Worm (Caenorhabditis elegans) whole organism, mixed stage, embryonic: Measurements from ENCODE around the gene srw-19.

Experiments
- M03D4.4 ChIP-seq: sonication (generic microtip); optimal IDR thresholded peaks from 2 replicates; lab custom pipeline; 2017; ENCODE audit warnings: mild to moderate bottlenecking, missing genetic modification characterization, missing compliant biosample characterization
- bed-3 ChIP-seq: fragments of 200-800 bp; sonication (Bioruptor generic); optimal IDR thresholded peaks from 3 replicates; lab custom pipeline; 2018; ENCODE audit warnings: mild to moderate bottlenecking, missing genetic modification characterization, moderate library complexity, missing compliant biosample characterization
- blmp-1 ChIP-seq: fragments of 150-350 bp; optimal IDR thresholded peaks from 2 replicates; lab custom pipeline; 2014; ENCODE audit warnings: missing biosample characterization, missing genetic modification characterization
- ceh-39 ChIP-seq: fragments of 150-350 bp; optimal IDR thresholded peaks from 2 replicates; lab custom pipeline; 2014; ENCODE audit warnings: missing biosample characterization, missing genetic modification characterization
- ceh-43 ChIP-seq: fragments of 200-800 bp; sonication (Bioruptor generic); optimal IDR thresholded peaks from 2 replicates; lab custom pipeline; 2018; ENCODE audit warnings: mild to moderate bottlenecking, missing genetic modification characterization, moderate library complexity, missing compliant biosample characterization
- ces-1 ChIP-seq: fragments of 150-350 bp; optimal IDR thresholded peaks from 2 replicates; lab custom pipeline; 2014; ENCODE audit warnings: missing biosample characterization, missing genetic modification reagents, missing genetic modification characterization
- drap-1 ChIP-seq: fragments of 200-800 bp; sonication (Bioruptor generic); optimal IDR thresholded peaks from 3 replicates; lab custom pipeline; 2018; ENCODE audit warnings: mild to moderate bottlenecking, missing genetic modification characterization, missing compliant biosample characterization
- elt-1 ChIP-seq: sonication (generic microtip); optimal IDR thresholded peaks from 2 replicates; lab custom pipeline; 2017; ENCODE audit warnings: missing genetic modification characterization, mild to moderate bottlenecking, missing compliant biosample characterization, antibody characterized with exemption, moderate library complexity, borderline replicate concordance; ENCODE audit not compliant: insufficient read depth
- elt-3 ChIP-seq: fragments of 150-350 bp; optimal IDR thresholded peaks from 2 replicates; lab custom pipeline; 2014; ENCODE audit warnings: missing biosample characterization, missing genetic modification characterization
- flh-1 ChIP-seq: fragments of 200-800 bp; sonication (Bioruptor generic); optimal IDR thresholded peaks from 2 replicates; lab custom pipeline; 2018; ENCODE audit warnings: mild to moderate bottlenecking, missing genetic modification characterization, moderate library complexity, missing compliant biosample characterization
- ham-2 ChIP-seq: fragments of 200-800 bp; sonication (Bioruptor generic); optimal IDR thresholded peaks from 2 replicates; lab custom pipeline; 2018; ENCODE audit warnings: mild to moderate bottlenecking, missing genetic modification characterization, missing compliant biosample characterization
- hlh-1 ChIP-seq: fragments of 150-350 bp; optimal IDR thresholded peaks from 2 replicates; lab custom pipeline; 2014; ENCODE audit warnings: missing biosample characterization, missing genetic modification reagents, missing genetic modification characterization
- lin-13 ChIP-seq: fragments of 150-350 bp; optimal IDR thresholded peaks from 2 replicates; lab custom pipeline; 2014; ENCODE audit warnings: missing biosample characterization, missing genetic modification characterization
- lin-32 ChIP-seq: fragments of 200-800 bp; sonication (Bioruptor generic); optimal IDR thresholded peaks from 2 replicates; lab custom pipeline; 2018; ENCODE audit warnings: mild to moderate bottlenecking, missing genetic modification characterization, missing compliant biosample characterization
- lsy-2 ChIP-seq: fragments of 150-350 bp; optimal IDR thresholded peaks from 2 replicates; lab custom pipeline; 2014; ENCODE audit warnings: missing biosample characterization, missing genetic modification characterization
- mab-5 ChIP-seq: fragments of 150-350 bp; optimal IDR thresholded peaks from 2 replicates; lab custom pipeline; 2014; ENCODE audit warnings: missing biosample characterization, missing genetic modification characterization
- mep-1 ChIP-seq: fragments of 150-350 bp; optimal IDR thresholded peaks from 2 replicates; lab custom pipeline; 2017; ENCODE audit warnings: missing biosample characterization, missing genetic modification reagents, missing genetic modification characterization, inconsistent platforms
- mls-2 ChIP-seq: sonication (generic microtip); optimal IDR thresholded peaks from 2 replicates; lab custom pipeline; 2016; ENCODE audit warnings: mild to moderate bottlenecking, missing genetic modification characterization, moderate library complexity, missing compliant biosample characterization
- nhr-12 ChIP-seq: fragments of 150-350 bp; optimal IDR thresholded peaks from 2 replicates; lab custom pipeline; 2014; ENCODE audit warnings: missing biosample characterization, missing genetic modification characterization
- nhr-2 ChIP-seq: fragments of 150-350 bp; optimal IDR thresholded peaks from 2 replicates; lab custom pipeline; 2014; ENCODE audit warnings: missing biosample characterization, missing genetic modification characterization
- nhr-237 ChIP-seq: fragments of 150-350 bp; optimal IDR thresholded peaks from 2 replicates; lab custom pipeline; 2014; ENCODE audit warnings: missing biosample characterization, missing genetic modification characterization
- nhr-28 ChIP-seq: fragments of 150-350 bp; optimal IDR thresholded peaks from 2 replicates; lab custom pipeline; 2014; ENCODE audit warnings: missing biosample characterization, missing genetic modification characterization
- nhr-76 ChIP-seq: sonication (generic microtip); optimal IDR thresholded peaks from 2 replicates; lab custom pipeline; 2017; ENCODE audit warnings: missing biosample characterization, missing genetic modification characterization
- pha-4 ChIP-seq: fragments of 150-350 bp; optimal IDR thresholded peaks from 2 replicates; lab custom pipeline; 2018; ENCODE audit warnings: missing biosample characterization, missing genetic modification reagents, missing genetic modification characterization
- sem-2 ChIP-seq: fragments of 200-800 bp; sonication (Bioruptor generic); optimal IDR thresholded peaks from 2 replicates; lab custom pipeline; 2018; ENCODE audit warnings: mild to moderate bottlenecking, missing genetic modification characterization, missing compliant biosample characterization
- snpc-4 ChIP-seq: fragments of 150-350 bp; optimal IDR thresholded peaks from 2 replicates; lab custom pipeline; 2014; ENCODE audit warnings: missing biosample characterization, missing genetic modification characterization
- sptf-1 ChIP-seq: sonication (generic microtip); optimal IDR thresholded peaks from 2 replicates; lab custom pipeline; 2017; ENCODE audit warnings: mild to moderate bottlenecking, missing genetic modification characterization, moderate library complexity, missing compliant biosample characterization
- tbx-8 ChIP-seq: fragments of 200-800 bp; sonication (Bioruptor generic); optimal IDR thresholded peaks from 2 replicates; lab custom pipeline; 2018; ENCODE audit warnings: mild to moderate bottlenecking, missing genetic modification characterization, moderate library complexity, missing compliant biosample characterization
- unc-120 ChIP-seq: sonication (generic microtip); optimal IDR thresholded peaks from 2 replicates; lab custom pipeline; 2017; ENCODE audit warnings: missing genetic modification characterization, missing compliant biosample characterization; ENCODE audit not compliant: poor library complexity, severe bottlenecking
- unc-39 ChIP-seq: fragments of 150-350 bp; optimal IDR thresholded peaks from 2 replicates; lab custom pipeline; 2014; ENCODE audit warnings: missing biosample characterization, missing genetic modification characterization
- unc-62 ChIP-seq: fragments of 150-350 bp; optimal IDR thresholded peaks from 2 replicates; lab custom pipeline; 2014; ENCODE audit warnings: missing biosample characterization, missing genetic modification reagents, missing genetic modification characterization
- zip-8 ChIP-seq: fragments of 150-350 bp; optimal IDR thresholded peaks from 2 replicates; lab custom pipeline; 2014; ENCODE audit warnings: missing biosample characterization, missing genetic modification characterization
- ztf-11 ChIP-seq: fragments of 150-350 bp; optimal IDR thresholded peaks from 2 replicates; lab custom pipeline; 2014; ENCODE audit warnings: missing biosample characterization, missing genetic modification characterization

Gene srw-19

DNA sequence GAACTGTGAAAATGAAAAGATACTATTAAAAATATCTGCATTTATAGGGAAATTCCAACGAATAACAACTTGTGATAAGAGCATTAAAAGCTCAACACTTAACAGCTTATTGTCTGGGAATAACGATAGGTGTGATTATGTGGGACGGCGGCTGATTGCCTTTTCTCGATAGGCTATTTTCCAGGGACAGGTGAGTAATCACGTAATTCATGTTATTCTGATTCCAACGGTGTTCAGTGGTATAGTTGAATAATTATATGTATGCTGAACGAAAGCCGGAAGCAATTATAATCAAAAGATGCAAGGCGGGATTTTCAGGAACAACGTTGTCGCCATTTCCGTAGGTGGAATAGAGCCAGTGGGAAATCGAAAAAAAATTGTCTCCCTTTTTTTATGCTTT lies 4.3 kb downstream of the srw-19 start, which contains the start of gene srw-17:
Gene srw-17 (minus strand): TSS at position 101 of the 400 bp plus-strand sequence.
- TF ChIP-seq M03D4.4 (tag; lab: Kevin White, UChicago) (no peak), drap-1 (no peak), nhr-28 (tag; lab: Kevin White, UChicago) (no peak), unc-62 (GFP tag; lab: Kevin White, UChicago) (no peak), bed-3 (no peak), ham-2 (GFP tag; lab: Kevin White, UChicago) (no peak), mls-2 (tag; lab: Kevin White, UChicago) (no peak), pha-4 (tag; lab: Kevin White, UChicago) (no peak), tbx-8 (GFP tag; lab: Kevin White, UChicago) (no peak)

ce11 chrV:15274757-15275156 lies 6.4 kb downstream of the srw-19 start, which contains the start of gene srw-16:
TSS of gene srw-16 (minus strand) at chrV:15274857.
- TF ChIP-seq elt-3 (tag; lab: Kevin White, UChicago) = no peak
- no peak for TF ChIP-seq mep-1
- TF ChIP-seq mab-5 (tag; lab: Kevin White, UChicago) = no peak
- TF ChIP-seq bed-3 = no peak
- no peak for TF ChIP-seq ceh-39
- TF ChIP-seq sptf-1 (tag; lab: Kevin White, UChicago) = no peak
- no peak for TF ChIP-seq nhr-2 (tag; lab: Kevin White, UChicago)
- no peak for TF ChIP-seq hlh-1 (tag; lab: Kevin White, UChicago)
- TF ChIP-seq nhr-12 (tag; lab: Kevin White, UChicago) = no peak
- TF ChIP-seq unc-39 = no peak
- no peak for TF ChIP-seq lin-13 (tag; lab: Kevin White, UChicago)
- TF ChIP-seq blmp-1 = no peak
- no peak for TF ChIP-seq sem-2 (GFP tag; lab: Kevin White, UChicago)
- TF ChIP-seq pha-4 (tag; lab: Kevin White, UChicago) = no peak
- TF ChIP-seq snpc-4 (tag; lab: Kevin White, UChicago) = no peak
- TF ChIP-seq mls-2 (tag; lab: Kevin White, UChicago) = no peak
- no peak for TF ChIP-seq tbx-8 (GFP tag; lab: Kevin White, UChicago)
- no peak for TF ChIP-seq zip-8 (tag; lab: Kevin White, UChicago)
- TF ChIP-seq M03D4.4 (tag; lab: Kevin White, UChicago) = no peak
- TF ChIP-seq nhr-76 (tag; lab: Kevin White, UChicago) = no peak

- no peak for TF ChIP-seq lin-32
- TF ChIP-seq sem-2 (GFP tag; lab: Kevin White, UChicago) = no peak
- no peak for TF ChIP-seq flh-1 (GFP tag; lab: Kevin White, UChicago)
- TF ChIP-seq nhr-237 (tag; lab: Kevin White, UChicago) = no peak
- TF ChIP-seq ceh-39 = no peak
- no peak for TF ChIP-seq drap-1
- TF ChIP-seq pha-4 (tag; lab: Kevin White, UChicago) = no peak
- TF ChIP-seq unc-120 = no peak
Observed at ce11 chrV:15272263-15272662, 8.9 kb downstream of the srw-19 start, which contains the start of gene T10H4.4. TSS of gene T10H4.4 (minus strand) at chrV:15272363.

- TF ChIP-seq unc-39 (no peak), ceh-39 (no peak), mep-1 (no peak), hlh-1 (tag; lab: Kevin White, UChicago) (no peak), ces-1 (GFP tag; lab: Kevin White, UChicago) (no peak), nhr-237 (tag; lab: Kevin White, UChicago) (no peak), nhr-28 (tag; lab: Kevin White, UChicago) (no peak), lsy-2 (tag; lab: Kevin White, UChicago) (no peak), sem-2 (GFP tag; lab: Kevin White, UChicago) (no peak), unc-62 (GFP tag; lab: Kevin White, UChicago) (no peak), pha-4 (tag; lab: Kevin White, UChicago) (no peak), flh-1 (GFP tag; lab: Kevin White, UChicago) (no peak), ztf-11 (tag; lab: Kevin White, UChicago) (no peak), ceh-43 (no peak), drap-1 (no peak), sptf-1 (tag; lab: Kevin White, UChicago) (no peak), M03D4.4 (tag; lab: Kevin White, UChicago) (no peak), lin-13 (tag; lab: Kevin White, UChicago) (no peak), unc-120 (no peak), blmp-1 (no peak)
Observed at ce11 chrV:15268302-15268701, 12.9 kb downstream of the srw-19 start, which contains the start of gene srw-22. TSS of gene srw-22 (plus strand) at chrV:15268602.

DNA sequence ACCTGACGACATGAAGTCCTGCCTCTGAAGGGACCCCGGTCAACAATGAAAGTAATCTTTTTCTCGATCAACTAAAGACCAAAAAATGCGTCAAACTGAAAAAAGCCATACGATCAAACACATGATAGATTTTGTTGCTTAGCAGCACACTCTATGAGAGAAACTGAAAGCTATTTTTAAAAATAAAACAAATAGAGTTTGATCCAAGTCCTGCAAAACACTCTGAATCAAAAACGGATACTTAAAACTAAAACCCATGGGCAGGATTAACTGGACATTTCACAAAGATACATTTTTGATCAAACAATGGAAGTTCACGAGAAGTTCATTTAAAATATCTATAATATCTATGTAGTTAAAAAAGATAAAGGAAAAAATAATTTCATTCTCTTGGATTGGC lies 13.8 kb downstream of the srw-19 start, which contains the start of gene T10H4.13:
Gene T10H4.13 (minus strand): TSS at position 101 of the 400 bp plus-strand sequence.
- TF ChIP-seq nhr-28 (tag; lab: Kevin White, UChicago) = no peak
- no peak for TF ChIP-seq sem-2 (GFP tag; lab: Kevin White, UChicago)
- TF ChIP-seq sptf-1 (tag; lab: Kevin White, UChicago) = no peak
- TF ChIP-seq unc-120 = no peak
- no peak for TF ChIP-seq mls-2 (tag; lab: Kevin White, UChicago)
- no peak for TF ChIP-seq ztf-11 (tag; lab: Kevin White, UChicago)
- TF ChIP-seq elt-1 (tag; lab: Kevin White, UChicago) = no peak
- TF ChIP-seq hlh-1 (tag; lab: Kevin White, UChicago) = no peak
- no peak for TF ChIP-seq nhr-237 (tag; lab: Kevin White, UChicago)
- TF ChIP-seq ceh-39 = no peak
- TF ChIP-seq mab-5 (tag; lab: Kevin White, UChicago) = no peak
- TF ChIP-seq lin-13 (tag; lab: Kevin White, UChicago) = no peak
- TF ChIP-seq elt-3 (tag; lab: Kevin White, UChicago) = no peak
- no peak for TF ChIP-seq flh-1 (GFP tag; lab: Kevin White, UChicago)
- no peak for TF ChIP-seq pha-4 (tag; lab: Kevin White, UChicago)
- no peak for TF ChIP-seq snpc-4 (tag; lab: Kevin White, UChicago)
- no peak for TF ChIP-seq unc-62 (GFP tag; lab: Kevin White, UChicago)
- TF ChIP-seq blmp-1 = no peak
